Worm (Caenorhabditis elegans) whole organism, mixed stage, embryonic: Measurements from ENCODE around the gene R07C12.1.

Experiments
- M03D4.4 ChIP-seq: sonication (generic microtip); optimal IDR thresholded peaks from 2 replicates; lab custom pipeline; 2017; ENCODE audit warnings: mild to moderate bottlenecking, missing genetic modification characterization, missing compliant biosample characterization
- bed-3 ChIP-seq: fragments of 200-800 bp; sonication (Bioruptor generic); optimal IDR thresholded peaks from 3 replicates; lab custom pipeline; 2018; ENCODE audit warnings: mild to moderate bottlenecking, missing genetic modification characterization, moderate library complexity, missing compliant biosample characterization
- blmp-1 ChIP-seq: fragments of 150-350 bp; optimal IDR thresholded peaks from 2 replicates; lab custom pipeline; 2014; ENCODE audit warnings: missing biosample characterization, missing genetic modification characterization
- ceh-39 ChIP-seq: fragments of 150-350 bp; optimal IDR thresholded peaks from 2 replicates; lab custom pipeline; 2014; ENCODE audit warnings: missing biosample characterization, missing genetic modification characterization
- ceh-43 ChIP-seq: fragments of 200-800 bp; sonication (Bioruptor generic); optimal IDR thresholded peaks from 2 replicates; lab custom pipeline; 2018; ENCODE audit warnings: mild to moderate bottlenecking, missing genetic modification characterization, moderate library complexity, missing compliant biosample characterization
- ceh-83 ChIP-seq: fragments of 200-800 bp; sonication (Bioruptor generic); optimal IDR thresholded peaks from 2 replicates; lab custom pipeline; 2018; ENCODE audit warnings: mild to moderate bottlenecking, missing genetic modification characterization, missing compliant biosample characterization
- ces-1 ChIP-seq: fragments of 150-350 bp; optimal IDR thresholded peaks from 2 replicates; lab custom pipeline; 2014; ENCODE audit warnings: missing biosample characterization, missing genetic modification reagents, missing genetic modification characterization
- cnd-1 ChIP-seq: fragments of 200-800 bp; sonication (Bioruptor generic); optimal IDR thresholded peaks from 2 replicates; lab custom pipeline; 2018; ENCODE audit warnings: mild to moderate bottlenecking, missing genetic modification characterization, missing compliant biosample characterization
- drap-1 ChIP-seq: fragments of 200-800 bp; sonication (Bioruptor generic); optimal IDR thresholded peaks from 3 replicates; lab custom pipeline; 2018; ENCODE audit warnings: mild to moderate bottlenecking, missing genetic modification characterization, missing compliant biosample characterization
- elt-1 ChIP-seq: sonication (generic microtip); optimal IDR thresholded peaks from 2 replicates; lab custom pipeline; 2017; ENCODE audit warnings: missing genetic modification characterization, mild to moderate bottlenecking, missing compliant biosample characterization, antibody characterized with exemption, moderate library complexity, borderline replicate concordance; ENCODE audit not compliant: insufficient read depth
- elt-3 ChIP-seq: fragments of 150-350 bp; optimal IDR thresholded peaks from 2 replicates; lab custom pipeline; 2014; ENCODE audit warnings: missing biosample characterization, missing genetic modification characterization
- flh-1 ChIP-seq: fragments of 200-800 bp; sonication (Bioruptor generic); optimal IDR thresholded peaks from 2 replicates; lab custom pipeline; 2018; ENCODE audit warnings: mild to moderate bottlenecking, missing genetic modification characterization, moderate library complexity, missing compliant biosample characterization
- ham-2 ChIP-seq: fragments of 200-800 bp; sonication (Bioruptor generic); optimal IDR thresholded peaks from 2 replicates; lab custom pipeline; 2018; ENCODE audit warnings: mild to moderate bottlenecking, missing genetic modification characterization, missing compliant biosample characterization
- hlh-1 ChIP-seq: fragments of 150-350 bp; optimal IDR thresholded peaks from 2 replicates; lab custom pipeline; 2014; ENCODE audit warnings: missing biosample characterization, missing genetic modification reagents, missing genetic modification characterization
- lin-13 ChIP-seq: fragments of 150-350 bp; optimal IDR thresholded peaks from 2 replicates; lab custom pipeline; 2014; ENCODE audit warnings: missing biosample characterization, missing genetic modification characterization
- lsy-2 ChIP-seq: fragments of 150-350 bp; optimal IDR thresholded peaks from 2 replicates; lab custom pipeline; 2014; ENCODE audit warnings: missing biosample characterization, missing genetic modification characterization
- mep-1 ChIP-seq: fragments of 150-350 bp; optimal IDR thresholded peaks from 2 replicates; lab custom pipeline; 2017; ENCODE audit warnings: missing biosample characterization, missing genetic modification reagents, missing genetic modification characterization, inconsistent platforms
- mls-2 ChIP-seq: sonication (generic microtip); optimal IDR thresholded peaks from 2 replicates; lab custom pipeline; 2016; ENCODE audit warnings: mild to moderate bottlenecking, missing genetic modification characterization, moderate library complexity, missing compliant biosample characterization
- nhr-237 ChIP-seq: fragments of 150-350 bp; optimal IDR thresholded peaks from 2 replicates; lab custom pipeline; 2014; ENCODE audit warnings: missing biosample characterization, missing genetic modification characterization
- nhr-28 ChIP-seq: fragments of 150-350 bp; optimal IDR thresholded peaks from 2 replicates; lab custom pipeline; 2014; ENCODE audit warnings: missing biosample characterization, missing genetic modification characterization
- nhr-76 ChIP-seq: sonication (generic microtip); optimal IDR thresholded peaks from 2 replicates; lab custom pipeline; 2017; ENCODE audit warnings: missing biosample characterization, missing genetic modification characterization
- sem-2 ChIP-seq: fragments of 200-800 bp; sonication (Bioruptor generic); optimal IDR thresholded peaks from 2 replicates; lab custom pipeline; 2018; ENCODE audit warnings: mild to moderate bottlenecking, missing genetic modification characterization, missing compliant biosample characterization
- snpc-4 ChIP-seq: fragments of 150-350 bp; optimal IDR thresholded peaks from 2 replicates; lab custom pipeline; 2014; ENCODE audit warnings: missing biosample characterization, missing genetic modification characterization
- sptf-1 ChIP-seq: sonication (generic microtip); optimal IDR thresholded peaks from 2 replicates; lab custom pipeline; 2017; ENCODE audit warnings: mild to moderate bottlenecking, missing genetic modification characterization, moderate library complexity, missing compliant biosample characterization
- tbx-8 ChIP-seq: fragments of 200-800 bp; sonication (Bioruptor generic); optimal IDR thresholded peaks from 2 replicates; lab custom pipeline; 2018; ENCODE audit warnings: mild to moderate bottlenecking, missing genetic modification characterization, moderate library complexity, missing compliant biosample characterization
- unc-120 ChIP-seq: sonication (generic microtip); optimal IDR thresholded peaks from 2 replicates; lab custom pipeline; 2017; ENCODE audit warnings: missing genetic modification characterization, missing compliant biosample characterization; ENCODE audit not compliant: poor library complexity, severe bottlenecking
- unc-62 ChIP-seq: fragments of 150-350 bp; optimal IDR thresholded peaks from 2 replicates; lab custom pipeline; 2014; ENCODE audit warnings: missing biosample characterization, missing genetic modification reagents, missing genetic modification characterization
- zip-8 ChIP-seq: fragments of 150-350 bp; optimal IDR thresholded peaks from 2 replicates; lab custom pipeline; 2014; ENCODE audit warnings: missing biosample characterization, missing genetic modification characterization
- ztf-11 ChIP-seq: fragments of 150-350 bp; optimal IDR thresholded peaks from 2 replicates; lab custom pipeline; 2014; ENCODE audit warnings: missing biosample characterization, missing genetic modification characterization

Gene R07C12.1

ce11 chrIV:4167296-4167695 is 15.0 kb downstream of the R07C12.1 start:
- TF ChIP-seq zip-8 (tag; lab: Kevin White, UChicago) (peak; percentile 100), drap-1 (GFP tag; lab: Kevin White, UChicago) (no peak)

- TF ChIP-seq ham-2 (GFP tag; lab: Kevin White, UChicago) (no peak), ceh-43 (GFP tag; lab: Kevin White, UChicago) (no peak), lin-13 (peak; percentile 4), unc-62 (GFP tag; lab: Kevin White, UChicago) (no peak), elt-3 (tag; lab: Kevin White, UChicago) (no peak), lsy-2 (tag; lab: Kevin White, UChicago) (peak; percentile 60), mep-1 (peak; percentile 41)
Measured at ce11 chrIV:4171531-4172163, 19.4 kb downstream of the R07C12.1 start, which contains the start of the genes K08D10.13 and rnp-2. Gene K08D10.13, minus strand, starts transcription at chrIV:4171581. Gene rnp-2, plus strand, starts transcription at chrIV:4172076.

ce11 chrIV:4172242-4172641 is 20.0 kb downstream of the R07C12.1 start:
- TF ChIP-seq lin-13: no peak
- TF ChIP-seq snpc-4: no peak
- TF ChIP-seq blmp-1 (tag; lab: Kevin White, UChicago): no peak
- no peak for TF ChIP-seq tbx-8 (GFP tag; lab: Kevin White, UChicago)
- no peak for TF ChIP-seq sptf-1
- no peak for TF ChIP-seq ceh-83 (GFP tag; lab: Kevin White, UChicago)
- TF ChIP-seq elt-3 (tag; lab: Kevin White, UChicago): no peak
- TF ChIP-seq hlh-1 (tag; lab: Kevin White, UChicago): no peak
- TF ChIP-seq nhr-237: no peak
- no peak for TF ChIP-seq nhr-28 (tag; lab: Kevin White, UChicago)
- TF ChIP-seq nhr-76: no peak
- no peak for TF ChIP-seq ham-2 (GFP tag; lab: Kevin White, UChicago)

- TF ChIP-seq snpc-4: no peak
- TF ChIP-seq sem-2 (GFP tag; lab: Kevin White, UChicago): no peak
- TF ChIP-seq ceh-39 (tag; lab: Kevin White, UChicago): no peak
Measured at ce11 chrIV:4173789-4174188, 21.5 kb downstream of the R07C12.1 start, which contains the start of gene rnp-3. Gene rnp-3, plus strand, starts transcription at chrIV:4174089.

ce11 chrIV:4176088-4176487 is 23.8 kb downstream of the R07C12.1 start, which contains the start of gene dnj-15:
Gene dnj-15, plus strand, starts transcription at chrIV:4176388.
- TF ChIP-seq unc-62 (GFP tag; lab: Kevin White, UChicago): no peak
- TF ChIP-seq elt-3 (tag; lab: Kevin White, UChicago): no peak
- no peak for TF ChIP-seq hlh-1 (tag; lab: Kevin White, UChicago)
- TF ChIP-seq cnd-1: no peak
- TF ChIP-seq flh-1: no peak
- no peak for TF ChIP-seq mep-1
- TF ChIP-seq ztf-11 (tag; lab: Kevin White, UChicago): no peak

- TF ChIP-seq ces-1 (GFP tag; lab: Kevin White, UChicago) (no peak), lsy-2 (tag; lab: Kevin White, UChicago) (no peak), lin-13 (no peak), hlh-1 (tag; lab: Kevin White, UChicago) (no peak)
Measured at ce11 chrIV:4176659-4177058, 24.4 kb downstream of the R07C12.1 start.

ce11 chrIV:4177560-4177959 is 25.3 kb downstream of the R07C12.1 start:
- TF ChIP-seq unc-120 (no peak), cnd-1 (no peak), elt-1 (tag; lab: Kevin White, UChicago) (no peak), ceh-43 (GFP tag; lab: Kevin White, UChicago) (no peak), ham-2 (GFP tag; lab: Kevin White, UChicago) (no peak), bed-3 (GFP tag; lab: Kevin White, UChicago) (no peak), flh-1 (no peak), lsy-2 (tag; lab: Kevin White, UChicago) (no peak), mls-2 (tag; lab: Kevin White, UChicago) (no peak), drap-1 (GFP tag; lab: Kevin White, UChicago) (no peak), tbx-8 (GFP tag; lab: Kevin White, UChicago) (no peak), sem-2 (GFP tag; lab: Kevin White, UChicago) (no peak), unc-62 (GFP tag; lab: Kevin White, UChicago) (no peak), ces-1 (GFP tag; lab: Kevin White, UChicago) (no peak), M03D4.4 (no peak), ceh-39 (tag; lab: Kevin White, UChicago) (no peak), sptf-1 (no peak), ztf-11 (tag; lab: Kevin White, UChicago) (no peak), hlh-1 (tag; lab: Kevin White, UChicago) (no peak)
